Fruit fly (Drosophila melanogaster): Measurements from ENCODE around the gene CG34174.

Gene CG34174

DNA sequence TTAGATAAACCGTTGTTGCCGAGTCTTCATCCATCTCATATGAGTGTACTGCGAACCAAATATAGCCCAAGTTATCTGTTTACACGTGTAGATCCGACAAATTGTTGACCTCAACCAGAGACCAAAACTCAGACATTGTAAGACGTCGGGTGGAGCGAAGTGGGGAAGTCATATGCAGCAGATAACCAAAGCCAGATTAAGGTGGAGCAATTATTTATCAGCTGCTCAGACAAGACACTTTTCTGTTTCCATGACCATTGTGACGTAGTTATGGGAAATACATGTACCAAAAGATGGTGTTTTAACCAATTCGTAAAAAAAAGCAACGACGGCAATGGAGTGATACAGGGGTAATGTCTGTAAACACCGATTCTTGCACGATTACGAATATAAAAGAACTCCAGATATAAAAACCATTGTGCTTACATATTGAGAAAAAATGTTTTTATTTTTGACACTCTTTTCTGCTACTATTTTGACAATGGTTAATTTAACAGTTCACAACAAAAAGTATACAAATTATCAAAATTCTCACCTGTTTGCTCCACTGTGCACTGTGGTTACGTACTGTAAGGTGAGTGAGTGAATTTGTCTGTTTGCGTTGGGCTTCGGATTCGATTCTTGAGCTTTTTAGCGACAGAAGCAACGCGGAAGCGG is 36.6 kb upstream of the CG34174 start (continued):
- TF ChIP-seq lmd (GFP tag; IDR thresholded peaks at IDR 0.05) = peak; percentile 55
- TF ChIP-seq Rx (GFP tag; IDR thresholded peaks at IDR 0.05) = no peak
- TF ChIP-seq nerfin-2 (GFP tag; IDR thresholded peaks at IDR 0.05; ENCODE audit: partially characterized antibody) = no peak
- TF ChIP-seq chm (GFP tag; IDR thresholded peaks at IDR 0.05) = no peak
- TF ChIP-seq CG11695 (GFP tag; IDR thresholded peaks at IDR 0.05) = no peak
- peak; percentile 23 for TF ChIP-seq her (GFP tag; optimal IDR thresholded peaks at IDR 0.05)
- TF ChIP-seq CG33557 (GFP tag; optimal IDR thresholded peaks at IDR 0.05) = no peak
- TF ChIP-seq Kr (GFP tag; optimal IDR thresholded peaks at IDR 0.05) = no peak
- TF ChIP-seq btn (GFP tag; optimal IDR thresholded peaks at IDR 0.05) = no peak
- TF ChIP-seq CG2202 (tag; optimal IDR thresholded peaks at IDR 0.05) = peak; percentile 16
- TF ChIP-seq CG30403 (GFP tag; optimal IDR thresholded peaks at IDR 0.05) = peak; percentile 56
- no peak for TF ChIP-seq CG7372 (GFP tag; IDR thresholded peaks at IDR 0.05)
- no peak for TF ChIP-seq CG16813 (GFP tag; IDR thresholded peaks at IDR 0.05; ENCODE audit: partially characterized antibody)
- peak; percentile 25 for TF ChIP-seq CG10274 (GFP tag; optimal IDR thresholded peaks at IDR 0.05)
- TF ChIP-seq CG31224 (GFP tag; IDR thresholded peaks at IDR 0.05) = no peak
- TF ChIP-seq CG14710 (tag; optimal IDR thresholded peaks at IDR 0.05) = no peak
- TF ChIP-seq hkb (optimal IDR thresholded peaks at IDR 0.05) = no peak
- TF ChIP-seq hkb (GFP tag; IDR thresholded peaks at IDR 0.05) = peak; percentile 36; the same call in 1 of the 2 replicates
- no peak for TF ChIP-seq CG43689 (GFP tag; IDR thresholded peaks at IDR 0.05)
- peak; percentile 52 for TF ChIP-seq CG4424 (GFP tag; optimal IDR thresholded peaks at IDR 0.05)
- TF ChIP-seq CG8765 (GFP tag; IDR thresholded peaks at IDR 0.05) = no peak
- no peak for TF ChIP-seq CG1832 (GFP tag; optimal IDR thresholded peaks at IDR 0.05)
- no peak for TF ChIP-seq Nf-YA (GFP tag; IDR thresholded peaks at IDR 0.05)
- 0 out of 2 replicates have a peak, but pooled peaks have one; percentile 27 for TF ChIP-seq peb (GFP tag; IDR thresholded peaks at IDR 0.05)
- no peak for TF ChIP-seq B-H2 (GFP tag; optimal IDR thresholded peaks at IDR 0.05)
- no peak for TF ChIP-seq CG33213 (GFP tag; optimal IDR thresholded peaks at IDR 0.05)
- TF ChIP-seq CG7786 (GFP tag; optimal IDR thresholded peaks at IDR 0.05) = peak; percentile 54
- no peak for TF ChIP-seq CG17802 (tag; optimal IDR thresholded peaks at IDR 0.05)
- TF ChIP-seq fd102C (GFP tag; optimal IDR thresholded peaks at IDR 0.05) = no peak
- no peak for TF ChIP-seq D (optimal IDR thresholded peaks at IDR 0.05)
- peak; percentile 42 for TF ChIP-seq D (GFP tag; optimal IDR thresholded peaks at IDR 0.05)
- TF ChIP-seq Xrp1 (GFP tag; IDR thresholded peaks at IDR 0.05) = peak; percentile 54; the same call in 1 of the 2 replicates
- peak; percentile 72 for TF ChIP-seq pho (GFP tag; optimal IDR thresholded peaks at IDR 0.05)
- peak; percentile 30 for TF ChIP-seq CG15514 (GFP tag; optimal IDR thresholded peaks at IDR 0.05)
- no peak for TF ChIP-seq lov (optimal IDR thresholded peaks at IDR 0.05)
- no peak for TF ChIP-seq lov (GFP tag; IDR thresholded peaks at IDR 0.05)
- TF ChIP-seq klu (GFP tag; IDR thresholded peaks at IDR 0.05) = no peak
- TF ChIP-seq ind (GFP tag; optimal IDR thresholded peaks at IDR 0.05) = peak; percentile 53
- TF ChIP-seq Oli (tag; optimal IDR thresholded peaks at IDR 0.05) = peak; percentile 63
- TF ChIP-seq eyg (GFP tag; optimal IDR thresholded peaks at IDR 0.05) = peak; percentile 19
- TF ChIP-seq tx (GFP tag; optimal IDR thresholded peaks at IDR 0.05) = peak; percentile 21
- TF ChIP-seq mirr (GFP tag; optimal IDR thresholded peaks at IDR 0.05) = no peak
- no peak for TF ChIP-seq Mes4 (GFP tag; optimal IDR thresholded peaks at IDR 0.05)
- peak; percentile 49; the same call in 1 of the 3 replicates for TF ChIP-seq zfh1 (GFP tag; IDR thresholded peaks at IDR 0.05)
- no peak for TF ChIP-seq CG12219 (GFP tag; optimal IDR thresholded peaks at IDR 0.05)
- TF ChIP-seq pb (GFP tag; optimal IDR thresholded peaks at IDR 0.05) = peak; percentile 45
- peak; percentile 8 for TF ChIP-seq CG2712 (tag; optimal IDR thresholded peaks at IDR 0.05)
- TF ChIP-seq en (GFP tag; optimal IDR thresholded peaks at IDR 0.05) = peak; percentile 31
- 0 out of 3 replicates have a peak, but pooled peaks have one; percentile 15 for TF ChIP-seq Aef1 (GFP tag; IDR thresholded peaks at IDR 0.05)
- 0 out of 3 replicates have a peak, but pooled peaks have one; percentile 60 for TF ChIP-seq CG11456 (GFP tag; IDR thresholded peaks at IDR 0.05)
- TF ChIP-seq D19A (tag; optimal IDR thresholded peaks at IDR 0.05) = peak; percentile 39

All from whole organism, embryonic.